Worm (Caenorhabditis elegans) whole organism, L3 larva: ENCODE measurements around the gene hmg-1.1.

Experiments used
- ZK546.5 ChIP-seq: sonication (generic microtip); optimal IDR thresholded peaks from 2 replicates; lab custom pipeline; 2017; ENCODE audit warnings: missing biosample characterization, missing genetic modification characterization
- ceh-9 ChIP-seq: sonication (generic microtip); optimal IDR thresholded peaks from 2 replicates; lab custom pipeline; 2018; ENCODE audit warnings: missing biosample characterization, missing genetic modification characterization
- egl-5 ChIP-seq: fragments of 150-350 bp; optimal IDR thresholded peaks from 2 replicates; lab custom pipeline; 2017; ENCODE audit warnings: missing biosample characterization, missing genetic modification reagents, missing genetic modification characterization, inconsistent platforms
- eor-1 ChIP-seq, 2 experiments: fragments of 150-350 bp; optimal IDR thresholded peaks; 2 replicates each; lab custom pipeline; 2014 to 2018; ENCODE audit warnings: missing biosample characterization in 2 of 2, missing genetic modification characterization in 2 of 2
- jun-1 ChIP-seq: fragments of 150-350 bp; optimal IDR thresholded peaks from 2 replicates; lab custom pipeline; 2014; ENCODE audit warnings: missing biosample characterization, missing genetic modification reagents, missing genetic modification characterization
- nhr-11 ChIP-seq: fragments of 150-350 bp; optimal IDR thresholded peaks from 2 replicates; lab custom pipeline; 2014; ENCODE audit warnings: missing biosample characterization, missing genetic modification characterization
- nhr-25 ChIP-seq: sonication (generic microtip); optimal IDR thresholded peaks from 2 replicates; lab custom pipeline; 2017; ENCODE audit warnings: missing biosample characterization, missing genetic modification characterization
- nhr-76 ChIP-seq: fragments of 150-350 bp; sonication (generic microtip); optimal IDR thresholded peaks from 5 replicates; lab custom pipeline; 2014; ENCODE audit warnings: missing biosample characterization, missing genetic modification characterization
- pha-4 ChIP-seq: fragments of 150-350 bp; optimal IDR thresholded peaks from 2 replicates; lab custom pipeline; 2014; ENCODE audit warnings: missing biosample characterization, missing genetic modification reagents, missing genetic modification characterization
- skn-1 ChIP-seq: fragments of 150-350 bp; optimal IDR thresholded peaks from 2 replicates; lab custom pipeline; 2014; ENCODE audit warnings: missing biosample characterization, missing genetic modification characterization
- tbx-2 ChIP-seq: sonication (generic microtip); optimal IDR thresholded peaks from 2 replicates; lab custom pipeline; 2016; ENCODE audit warnings: mild to moderate bottlenecking, missing genetic modification characterization, missing compliant biosample characterization
- unc-39 ChIP-seq: sonication (generic microtip); optimal IDR thresholded peaks from 4 replicates; lab custom pipeline; 2017; ENCODE audit warnings: missing biosample characterization, missing genetic modification characterization
- unc-62 ChIP-seq: fragments of 150-350 bp; sonication (generic microtip); optimal IDR thresholded peaks from 4 replicates; lab custom pipeline; 2014; ENCODE audit warnings: missing biosample characterization, missing genetic modification reagents, missing genetic modification characterization
- zag-1 ChIP-seq: fragments of 150-350 bp; optimal IDR thresholded peaks from 2 replicates; lab custom pipeline; 2014; ENCODE audit warnings: missing biosample characterization, missing genetic modification characterization

ce11 chrII:14249489-14249888 lies 1.0 kb upstream of the hmg-1.1 start:
- no peak for TF ChIP-seq eor-1 (tag; optimal IDR thresholded peaks at IDR 0.05; lab: Kevin White, UChicago)
- no peak for TF ChIP-seq skn-1 (tag; lab: Kevin White, UChicago)
- TF ChIP-seq nhr-76, result no peak
- no peak for TF ChIP-seq jun-1
- TF ChIP-seq egl-5 (tag; lab: Kevin White, UChicago), result no peak
- no peak for TF ChIP-seq unc-62 (GFP tag; lab: Kevin White, UChicago)
- TF ChIP-seq pha-4 (tag; lab: Kevin White, UChicago), result peak; percentile 45
- peak; percentile 43 for TF ChIP-seq nhr-25 (tag; lab: Kevin White, UChicago)
- no peak for TF ChIP-seq zag-1 (tag; lab: Kevin White, UChicago)
- no peak for TF ChIP-seq ceh-9 (tag; lab: Kevin White, UChicago)
- TF ChIP-seq ZK546.5 (tag; lab: Kevin White, UChicago), result no peak
- no peak for TF ChIP-seq unc-39
- no peak for TF ChIP-seq tbx-2
- TF ChIP-seq nhr-11 (tag; lab: Kevin White, UChicago), result no peak
